Worm (Caenorhabditis elegans): ENCODE data around the gene C49H3.4.
"Not testable (repeated sequence)": the region's sequence is repeated elsewhere in the genome, so short reads cannot be mapped to it uniquely, and the experiment has no call there.

DNA sequence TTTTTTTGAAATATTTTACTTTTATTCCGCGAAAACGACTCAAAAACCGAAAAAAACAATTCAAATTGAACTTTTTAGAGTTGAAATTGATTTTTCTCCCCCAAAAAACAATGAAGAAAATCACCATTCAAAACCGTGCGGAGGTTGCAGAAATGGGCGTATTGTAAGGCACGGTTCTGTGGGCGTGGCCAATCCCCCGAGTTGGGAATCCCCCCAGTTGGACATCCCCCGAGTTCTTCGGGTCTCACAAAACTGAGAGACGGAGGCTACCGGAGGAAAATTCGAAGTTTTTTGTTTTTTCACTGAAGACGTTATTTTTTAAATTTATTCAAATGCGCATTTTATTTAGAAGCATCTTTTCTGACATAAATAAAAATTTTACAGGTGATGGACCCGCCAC lies 33.2 kb downstream of the C49H3.4 start, which contains the start of gene mcm-3AP:
- TF ChIP-seq unc-130 (GFP tag; optimal IDR thresholded peaks at IDR 0.05); snpc-3.4 (tag; optimal IDR thresholded peaks at IDR 0.05); nfya-2 (GFP tag; IDR thresholded peaks at IDR 0.05); sptf-2 (GFP tag; optimal IDR thresholded peaks at IDR 0.05); egl-18 (GFP tag; IDR thresholded peaks at IDR 0.05); egl-44 (GFP tag; IDR thresholded peaks at IDR 0.05); gei-17 (GFP tag; optimal IDR thresholded peaks at IDR 0.05); mel-28 (tag; optimal IDR thresholded peaks at IDR 0.05; ENCODE audit: borderline replicate concordance); ceh-27 (GFP tag; optimal IDR thresholded peaks at IDR 0.05); ekl-4 (GFP tag; IDR thresholded peaks at IDR 0.05); ama-1 (optimal IDR thresholded peaks at IDR 0.05); ama-1 (GFP tag; optimal IDR thresholded peaks at IDR 0.05); lin-54 (GFP tag; optimal IDR thresholded peaks at IDR 0.05); hmg-20 (GFP tag; IDR thresholded peaks at IDR 0.05); pha-4 (tag; optimal IDR thresholded peaks at IDR 0.05): not testable (repeated sequence)
